Worm (Caenorhabditis elegans) whole organism, midembryonic: Measurements from ENCODE around the gene C12D5.4.

Source experiments
- T22C8.4 ChIP-seq: fragments of 200-800 bp; sonication (Bioruptor generic); IDR thresholded peaks from 2 replicates; pipeline ENCODE4 v1.3.6; 2022; ENCODE audit warnings: missing genetic modification characterization, missing compliant biosample characterization
- flt-1 ChIP-seq: fragments of 200-800 bp; sonication (Bioruptor generic); IDR thresholded peaks from 2 replicates; pipeline ENCODE4 v1.3.6; 2022; ENCODE audit warnings: missing genetic modification characterization, missing compliant biosample characterization
- klf-2 ChIP-seq: fragments of 200-800 bp; sonication (Bioruptor generic); conservative IDR thresholded peaks from 2 replicates; pipeline ENCODE4 v1.3.6; 2022; ENCODE audit warnings: missing genetic modification reagents, missing genetic modification characterization, missing compliant biosample characterization
- med-1 ChIP-seq: sonication (generic microtip); optimal IDR thresholded peaks from 2 replicates; lab custom pipeline; 2017; ENCODE audit warnings: missing genetic modification characterization, mild to moderate bottlenecking, missing compliant biosample characterization, antibody characterized with exemption, missing genetic modification reagents; ENCODE audit not compliant: insufficient read depth
- ref-1 ChIP-seq: fragments of 200-800 bp; sonication (Bioruptor generic); conservative IDR thresholded peaks from 2 replicates; pipeline ENCODE4 v1.3.6; 2022; ENCODE audit warnings: missing genetic modification reagents, missing genetic modification characterization, missing compliant biosample characterization
- tab-1 ChIP-seq: fragments of 200-800 bp; sonication (Bioruptor generic); IDR thresholded peaks from 2 replicates; pipeline ENCODE4 v1.3.6; 2022; ENCODE audit warnings: missing genetic modification characterization, missing compliant biosample characterization
- ztf-23 ChIP-seq: fragments of 200-800 bp; sonication (Bioruptor generic); IDR thresholded peaks from 2 replicates; pipeline ENCODE4 v1.3.6; 2022; ENCODE audit warnings: missing genetic modification reagents, missing genetic modification characterization, missing compliant biosample characterization
- ztf-29 ChIP-seq: fragments of 200-800 bp; sonication (Bioruptor generic); IDR thresholded peaks from 2 replicates; pipeline ENCODE4 v1.3.6; 2022; ENCODE audit warnings: missing genetic modification reagents, missing genetic modification characterization, missing compliant biosample characterization

ce11 chrV:7716034-7716433, 43.7 kb downstream of the C12D5.4 start, which contains the start of gene ZK105.12:
- TF ChIP-seq ztf-23, result no peak
- TF ChIP-seq T22C8.4, result no peak
- TF ChIP-seq ref-1, result no peak
- no peak for TF ChIP-seq flt-1 (GFP tag; lab: Robert Waterston, UW)
- TF ChIP-seq klf-2 (GFP tag; lab: Robert Waterston, UW), result no peak
- no peak for TF ChIP-seq ztf-29 (GFP tag; lab: Robert Waterston, UW)
- no peak for TF ChIP-seq tab-1 (GFP tag; lab: Robert Waterston, UW)
- no peak for TF ChIP-seq med-1 (GFP tag; lab: Kevin White, UChicago)
